Worm (Caenorhabditis elegans): ENCODE measurements around the gene K08F4.12.

DNA sequence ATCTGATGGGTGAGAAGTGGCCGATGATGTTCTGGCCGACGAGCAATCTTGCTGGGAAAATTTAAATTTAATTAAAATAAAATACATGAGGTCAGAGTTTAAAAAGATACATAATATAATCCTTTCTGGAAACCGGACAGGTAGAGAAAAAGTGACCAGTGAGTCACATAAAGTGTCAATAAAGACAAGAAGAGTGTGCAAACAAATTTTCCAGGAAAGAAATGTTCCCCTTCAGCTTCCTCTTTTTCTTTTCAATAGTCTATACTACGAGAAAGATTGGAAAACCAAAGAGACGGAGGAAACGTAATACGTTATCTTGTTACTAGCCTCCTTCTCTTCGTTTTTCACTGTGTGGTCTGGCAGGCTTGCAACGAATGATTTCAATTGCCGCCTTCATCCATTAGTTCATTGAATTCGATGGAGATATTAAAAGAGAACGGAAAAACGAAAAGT, 12.7 kb downstream of the K08F4.12 start, which contains the start of gene tsp-12:
- TF ChIP-seq tbx-8 (GFP tag; optimal IDR thresholded peaks at IDR 0.05) (no peak), snpc-4 (tag; optimal IDR thresholded peaks at IDR 0.05) (no peak)
